Worm (Caenorhabditis elegans) whole organism, young adult: Measurements from ENCODE around the gene C14A4.7.

Experiments
- B0035.1 ChIP-seq: sonication (generic microtip); optimal IDR thresholded peaks from 2 replicates; lab custom pipeline; 2016; ENCODE audit warnings: missing genetic modification characterization, mild to moderate bottlenecking, missing compliant biosample characterization, missing genotype, missing genetic modification reagents
- B0336.3 ChIP-seq: fragments of 200-800 bp; sonication (Bioruptor generic); IDR thresholded peaks from 2 replicates; pipeline ENCODE4 v1.3.6; 2022; ENCODE audit warnings: missing genetic modification characterization, missing compliant biosample characterization
- C06A6.2 ChIP-seq: fragments of 200-800 bp; sonication (Bioruptor generic); conservative IDR thresholded peaks from 2 replicates; pipeline ENCODE4 v1.3.6; 2022; ENCODE audit warnings: missing genetic modification characterization, missing compliant biosample characterization
- F49E8.2 ChIP-seq: sonication (generic microtip); optimal IDR thresholded peaks from 3 replicates; lab custom pipeline; 2017; ENCODE audit warnings: missing genetic modification characterization, mild to moderate bottlenecking, missing compliant biosample characterization, antibody characterized with exemption, moderate library complexity; ENCODE audit not compliant: insufficient read depth
- F55B11.4 ChIP-seq: sonication (generic microtip); optimal IDR thresholded peaks from 2 replicates; lab custom pipeline; 2016; ENCODE audit warnings: missing compliant biosample characterization, missing genetic modification characterization, borderline replicate concordance; ENCODE audit not compliant: insufficient read depth
- T07F8.4 ChIP-seq: sonication (generic microtip); optimal IDR thresholded peaks from 2 replicates; lab custom pipeline; 2016; ENCODE audit warnings: mild to moderate bottlenecking, missing genetic modification characterization, moderate library complexity, missing compliant biosample characterization
- T26A5.8 ChIP-seq: sonication (generic microtip); optimal IDR thresholded peaks from 2 replicates; lab custom pipeline; 2016; ENCODE audit warnings: missing genetic modification characterization, missing compliant biosample characterization
- Y53G8AR.9 ChIP-seq: fragments of 200-800 bp; sonication (Bioruptor generic); conservative IDR thresholded peaks from 2 replicates; pipeline ENCODE4 v1.3.6; 2022; ENCODE audit warnings: missing genetic modification reagents, missing genetic modification characterization, missing compliant biosample characterization
- Y95B8A.8 ChIP-seq: fragments of 200-800 bp; sonication (Bioruptor generic); IDR thresholded peaks from 2 replicates; pipeline ENCODE4 v1.3.6; 2022; ENCODE audit warnings: missing genetic modification reagents, missing genetic modification characterization, missing compliant biosample characterization
- aptf-3 ChIP-seq: fragments of 200-800 bp; sonication (Bioruptor generic); IDR thresholded peaks from 2 replicates; pipeline ENCODE4 v1.3.6; 2022; ENCODE audit warnings: missing genetic modification characterization, missing compliant biosample characterization
- athp-1 ChIP-seq: sonication (generic microtip); optimal IDR thresholded peaks from 2 replicates; lab custom pipeline; 2017; ENCODE audit warnings: mild to moderate bottlenecking, missing genetic modification characterization, missing compliant biosample characterization
- attf-5 ChIP-seq: fragments of 200-800 bp; sonication (Bioruptor generic); optimal IDR thresholded peaks from 2 replicates; lab custom pipeline; 2018; ENCODE audit warnings: mild to moderate bottlenecking, missing genetic modification characterization, missing compliant biosample characterization
- ceh-100 ChIP-seq: fragments of 200-800 bp; sonication (Bioruptor generic); IDR thresholded peaks from 2 replicates; pipeline ENCODE4 v1.3.6; 2022; ENCODE audit warnings: missing genetic modification reagents, missing genetic modification characterization, missing compliant biosample characterization
- ceh-27 ChIP-seq: fragments of 200-800 bp; sonication (Bioruptor generic); optimal IDR thresholded peaks from 2 replicates; lab custom pipeline; 2018; ENCODE audit warnings: mild to moderate bottlenecking, missing genetic modification characterization, moderate library complexity, missing compliant biosample characterization
- egl-18 ChIP-seq: fragments of 200-800 bp; sonication (Bioruptor generic); IDR thresholded peaks from 2 replicates; pipeline ENCODE4 v1.3.6; 2022; ENCODE audit warnings: missing genetic modification reagents, missing genetic modification characterization, missing compliant biosample characterization
- ets-4 ChIP-seq: fragments of 200-800 bp; sonication (Bioruptor generic); optimal IDR thresholded peaks from 2 replicates; lab custom pipeline; 2018; ENCODE audit warnings: mild to moderate bottlenecking, missing genetic modification characterization, missing compliant biosample characterization
- hlh-12 ChIP-seq: sonication (generic microtip); optimal IDR thresholded peaks from 2 replicates; lab custom pipeline; 2016; ENCODE audit warnings: missing genetic modification characterization, missing compliant biosample characterization
- lsl-1 ChIP-seq: fragments of 200-800 bp; sonication (Bioruptor generic); optimal IDR thresholded peaks from 2 replicates; lab custom pipeline; 2018; ENCODE audit warnings: mild to moderate bottlenecking, missing genetic modification characterization, moderate library complexity, missing compliant biosample characterization
- madf-10 ChIP-seq: sonication (generic microtip); optimal IDR thresholded peaks from 2 replicates; lab custom pipeline; 2016; ENCODE audit warnings: mild to moderate bottlenecking, missing genetic modification characterization, missing compliant biosample characterization
- madf-8 ChIP-seq: fragments of 200-800 bp; sonication (Bioruptor generic); conservative IDR thresholded peaks from 2 replicates; pipeline ENCODE4 v1.3.6; 2022; ENCODE audit warnings: missing genetic modification reagents, missing genetic modification characterization, missing compliant biosample characterization
- mes-4 ChIP-seq: sonication (generic microtip); optimal IDR thresholded peaks from 2 replicates; lab custom pipeline; 2016; ENCODE audit warnings: missing genotype, missing genetic modification characterization, missing compliant biosample characterization
- mxl-1 ChIP-seq: sonication (generic microtip); optimal IDR thresholded peaks from 2 replicates; lab custom pipeline; 2016; ENCODE audit warnings: missing genetic modification characterization, missing compliant biosample characterization
- nfya-1 ChIP-seq: sonication (generic microtip); optimal IDR thresholded peaks from 2 replicates; lab custom pipeline; 2017; ENCODE audit warnings: antibody characterized with exemption, missing compliant biosample characterization, missing genetic modification characterization, borderline replicate concordance; ENCODE audit not compliant: insufficient read depth
- nhr-120 ChIP-seq: fragments of 200-800 bp; sonication (Bioruptor generic); IDR thresholded peaks from 2 replicates; pipeline ENCODE4 v1.3.6; 2022; ENCODE audit warnings: missing genetic modification characterization, missing compliant biosample characterization
- nhr-179 ChIP-seq: sonication (generic microtip); optimal IDR thresholded peaks from 2 replicates; lab custom pipeline; 2016; ENCODE audit warnings: mild to moderate bottlenecking, missing genetic modification characterization, missing compliant biosample characterization
- nhr-80 ChIP-seq: sonication (generic microtip); optimal IDR thresholded peaks from 2 replicates; lab custom pipeline; 2016; ENCODE audit warnings: missing genetic modification characterization, missing compliant biosample characterization
- nhr-90 ChIP-seq: sonication (generic microtip); optimal IDR thresholded peaks from 2 replicates; lab custom pipeline; 2016; ENCODE audit warnings: missing genotype, mild to moderate bottlenecking, missing genetic modification characterization, missing compliant biosample characterization
- pbrm-1 ChIP-seq: fragments of 200-800 bp; sonication (Bioruptor generic); IDR thresholded peaks from 2 replicates; pipeline ENCODE4 v1.3.6; 2022; ENCODE audit warnings: missing genetic modification reagents, missing genetic modification characterization, missing compliant biosample characterization
- rcor-1 ChIP-seq: fragments of 200-800 bp; sonication (Bioruptor generic); IDR thresholded peaks from 2 replicates; pipeline ENCODE4 v1.3.6; 2022; ENCODE audit warnings: missing genetic modification reagents, missing genetic modification characterization, missing compliant biosample characterization
- repo-1 ChIP-seq: sonication (generic microtip); optimal IDR thresholded peaks from 2 replicates; lab custom pipeline; 2017; ENCODE audit warnings: mild to moderate bottlenecking, missing genetic modification characterization, missing compliant biosample characterization
- rpc-1 ChIP-seq, 2 experiments: fragments of 150-350 bp in 1 of 2; sonication (generic microtip) in 1 of 2; optimal IDR thresholded peaks; 2 replicates each; lab custom pipeline; 2014 to 2018; ENCODE audit warnings: missing biosample characterization in 1 of 2, missing genetic modification characterization in 1 of 2, missing genetic modification reagents in 1 of 2, missing genotype in 1 of 2
- tbp1 ChIP-seq: fragments of 200-800 bp; sonication (Bioruptor generic); optimal IDR thresholded peaks from 2 replicates; lab custom pipeline; 2018; ENCODE audit warnings: mild to moderate bottlenecking, missing genetic modification characterization, missing compliant biosample characterization
- unc-130 ChIP-seq: sonication (generic microtip); optimal IDR thresholded peaks from 2 replicates; lab custom pipeline; 2016; ENCODE audit warnings: missing genetic modification reagents, missing genetic modification characterization, missing compliant biosample characterization
- unc-62 ChIP-seq: fragments of 150-350 bp; optimal IDR thresholded peaks from 2 replicates; lab custom pipeline; 2014; ENCODE audit warnings: missing biosample characterization, missing genetic modification reagents, missing genetic modification characterization
- xnd-1 ChIP-seq: sonication (generic microtip); optimal IDR thresholded peaks from 2 replicates; lab custom pipeline; 2016; ENCODE audit warnings: missing genotype, missing genetic modification reagents, missing genetic modification characterization, missing compliant biosample characterization
- ztf-25 ChIP-seq: fragments of 200-800 bp; sonication (Bioruptor generic); IDR thresholded peaks from 2 replicates; pipeline ENCODE4 v1.3.6; 2022; ENCODE audit warnings: missing genetic modification reagents, missing genetic modification characterization, missing compliant biosample characterization

C14A4.7 gene

ce11 chrII:10603560-10603959 lies 7.2 kb upstream of the C14A4.7 start:
- TF ChIP-seq unc-62 (GFP tag; lab: Kevin White, UChicago) (no peak), B0035.1 (no peak), nhr-80 (tag; lab: Kevin White, UChicago) (no peak), Y95B8A.8 (GFP tag; lab: Robert Waterston, UW) (no peak), mes-4 (tag; lab: Kevin White, UChicago) (no peak), aptf-3 (no peak), madf-10 (no peak), ceh-100 (GFP tag; lab: Robert Waterston, UW) (no peak), T07F8.4 (tag; lab: Kevin White, UChicago) (no peak)

DNA sequence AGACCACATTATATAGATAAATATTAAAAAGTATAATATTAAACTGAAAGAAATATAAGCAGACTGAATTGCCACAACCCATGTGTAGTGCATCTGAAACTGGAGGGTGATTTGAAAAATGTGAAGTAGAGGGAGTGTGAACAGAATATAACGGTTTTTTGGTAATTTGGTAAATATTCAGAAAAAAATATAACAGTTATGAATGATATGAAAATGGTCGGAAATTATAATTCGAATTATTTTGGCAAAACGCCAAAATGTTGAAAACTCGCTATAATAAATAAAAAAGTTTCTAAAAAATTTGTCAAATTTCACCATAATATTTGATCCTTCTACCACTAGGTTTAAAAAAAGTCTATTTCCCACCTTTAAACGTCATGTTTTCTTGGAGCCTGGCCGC lies 5.8 kb upstream of the C14A4.7 start, which contains the start of gene srv-2:
TSS of gene srv-2 (minus strand) at position 101 of the 400 bp plus-strand sequence.
- no peak for TF ChIP-seq C06A6.2 (GFP tag; lab: Robert Waterston, UW)
- no peak for TF ChIP-seq pbrm-1 (GFP tag; lab: Robert Waterston, UW)
- TF ChIP-seq hlh-12 (tag; lab: Kevin White, UChicago) = no peak
- no peak for TF ChIP-seq attf-5 (GFP tag; lab: Kevin White, UChicago)
- no peak for TF ChIP-seq mxl-1 (tag; lab: Kevin White, UChicago)
- no peak for TF ChIP-seq Y53G8AR.9 (GFP tag; lab: Robert Waterston, UW)
- no peak for TF ChIP-seq B0336.3 (GFP tag; lab: Robert Waterston, UW)
- TF ChIP-seq F49E8.2 (tag; lab: Kevin White, UChicago) = no peak
- TF ChIP-seq nhr-120 (GFP tag; lab: Robert Waterston, UW) = no peak
- no peak for TF ChIP-seq ztf-25
- TF ChIP-seq T26A5.8 (tag; lab: Kevin White, UChicago) = no peak

- no peak for TF ChIP-seq unc-130 (GFP tag; lab: Kevin White, UChicago)
- TF ChIP-seq nfya-1 (tag; lab: Kevin White, UChicago) = no peak
- TF ChIP-seq B0336.3 (GFP tag; lab: Robert Waterston, UW) = no peak
- no peak for TF ChIP-seq egl-18 (GFP tag; lab: Robert Waterston, UW)
- TF ChIP-seq rcor-1 (GFP tag; lab: Robert Waterston, UW) = no peak
- no peak for TF ChIP-seq nhr-90 (tag; lab: Kevin White, UChicago)
- no peak for TF ChIP-seq madf-8
- TF ChIP-seq ets-4 (GFP tag; lab: Kevin White, UChicago) = no peak
- TF ChIP-seq xnd-1 (tag; lab: Kevin White, UChicago) = no peak
- TF ChIP-seq pbrm-1 (GFP tag; lab: Robert Waterston, UW) = no peak
- no peak for TF ChIP-seq F55B11.4 (tag; lab: Kevin White, UChicago)
- no peak for TF ChIP-seq Y95B8A.8 (GFP tag; lab: Robert Waterston, UW)
- TF ChIP-seq ceh-27 (GFP tag; lab: Kevin White, UChicago) = no peak
- TF ChIP-seq athp-1 = no peak
- no peak for TF ChIP-seq repo-1 (tag; lab: Kevin White, UChicago)
- no peak for TF ChIP-seq nhr-179 (tag; lab: Kevin White, UChicago)
- TF ChIP-seq rpc-1 (optimal IDR thresholded peaks at IDR 0.05; lab: Kevin White, UChicago) = no peak
- TF ChIP-seq rpc-1 (tag; optimal IDR thresholded peaks at IDR 0.05; lab: Kevin White, UChicago) = no peak
- no peak for TF ChIP-seq lsl-1 (GFP tag; lab: Kevin White, UChicago)
- TF ChIP-seq tbp1 = no peak
These were observed 2.6 kb upstream of the C14A4.7 start, which contains the start of gene C14A4.9 for ce11 chrII:10598970-10599369. Gene C14A4.9 (plus strand): TSS chrII:10599337.
